Worm (Caenorhabditis elegans): ENCODE results near the gene ttr-31.

Gene ttr-31

DNA sequence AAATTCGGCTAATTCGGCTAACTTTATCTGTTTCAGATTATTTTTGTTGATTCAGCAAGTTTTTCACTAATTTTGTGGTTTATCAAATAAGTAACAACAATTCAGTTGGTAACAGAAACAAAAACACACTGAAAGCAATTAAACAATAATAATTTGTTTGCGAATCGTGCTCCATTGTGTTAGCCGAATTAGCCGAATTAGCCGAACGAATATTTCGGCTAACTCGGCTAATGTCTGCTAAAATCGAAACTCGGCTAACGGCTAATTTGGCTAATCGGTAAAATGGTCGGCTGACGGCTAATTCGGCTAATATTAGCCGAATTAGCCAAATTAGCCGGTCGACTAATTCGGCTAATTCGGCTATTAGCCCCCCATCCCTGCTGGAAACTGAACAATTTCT lies 5.2 kb downstream of the ttr-31 start:
- TF ChIP-seq alr-1 (tag; optimal IDR thresholded peaks at IDR 0.05; ENCODE audit: borderline replicate concordance) = no peak
- TF ChIP-seq ceh-63 (GFP tag; optimal IDR thresholded peaks at IDR 0.05) = no peak
- TF ChIP-seq egl-13 (tag; optimal IDR thresholded peaks at IDR 0.05) = no peak
- TF ChIP-seq skn-1 (tag; optimal IDR thresholded peaks at IDR 0.05) = no peak
- TF ChIP-seq unc-130 (tag; optimal IDR thresholded peaks at IDR 0.05) = no peak
- TF ChIP-seq ceh-88 (GFP tag; IDR thresholded peaks at IDR 0.05) = no peak
- TF ChIP-seq C16A3.4 (tag; optimal IDR thresholded peaks at IDR 0.05) = no peak
- no peak for TF ChIP-seq C34B4.2 (tag; optimal IDR thresholded peaks at IDR 0.05)
- TF ChIP-seq efl-1 (optimal IDR thresholded peaks at IDR 0.05) = no peak
- no peak for TF ChIP-seq efl-1 (GFP tag; optimal IDR thresholded peaks at IDR 0.05 in 1 of 2)
- no peak for TF ChIP-seq dpl-1 (GFP tag; optimal IDR thresholded peaks at IDR 0.05)
- no peak for TF ChIP-seq nhr-84 (tag; optimal IDR thresholded peaks at IDR 0.05)
- TF ChIP-seq ces-1 (GFP tag; optimal IDR thresholded peaks at IDR 0.05) = no peak
- TF ChIP-seq pag-3 (tag; optimal IDR thresholded peaks at IDR 0.05; ENCODE audit: borderline replicate concordance, insufficient read depth) = no peak
- no peak for TF ChIP-seq mdl-1 (tag; optimal IDR thresholded peaks at IDR 0.05)
- TF ChIP-seq fkh-8 (tag; optimal IDR thresholded peaks at IDR 0.05) = no peak

DNA sequence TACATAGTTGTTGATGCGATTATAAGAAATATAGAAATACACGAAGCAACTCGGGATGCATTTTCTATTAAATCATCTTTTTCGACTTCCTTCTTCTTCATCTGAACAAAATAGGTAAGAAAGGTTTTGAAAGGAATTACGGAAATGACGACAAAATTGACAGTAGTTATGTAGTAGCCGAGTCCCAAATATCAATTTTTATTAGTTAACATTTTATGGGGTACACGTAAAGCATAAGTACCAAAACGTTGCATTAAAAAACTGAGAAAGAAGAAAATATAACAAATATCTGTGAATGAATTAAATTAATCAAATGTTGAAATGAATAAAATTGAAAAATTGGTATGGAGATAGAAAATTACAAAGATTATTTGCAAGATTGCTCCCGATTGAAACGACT lies 7.1 kb downstream of the ttr-31 start, which contains the start of gene col-177:
Gene col-177 (minus strand): TSS at position 101 of the 400 bp plus-strand sequence.
- no peak for TF ChIP-seq pqm-1 (tag; optimal IDR thresholded peaks at IDR 0.05)
- TF ChIP-seq nhr-19 (GFP tag; conservative IDR thresholded peaks at IDR 0.05) = no peak
- TF ChIP-seq efl-1 (optimal IDR thresholded peaks at IDR 0.05) = no peak
- peak in 1 of 2 experiments; percentile 49 for TF ChIP-seq efl-1 (GFP tag; optimal IDR thresholded peaks at IDR 0.05 in 1 of 2)
- TF ChIP-seq nhr-28 (tag; optimal IDR thresholded peaks at IDR 0.05) = no peak

DNA sequence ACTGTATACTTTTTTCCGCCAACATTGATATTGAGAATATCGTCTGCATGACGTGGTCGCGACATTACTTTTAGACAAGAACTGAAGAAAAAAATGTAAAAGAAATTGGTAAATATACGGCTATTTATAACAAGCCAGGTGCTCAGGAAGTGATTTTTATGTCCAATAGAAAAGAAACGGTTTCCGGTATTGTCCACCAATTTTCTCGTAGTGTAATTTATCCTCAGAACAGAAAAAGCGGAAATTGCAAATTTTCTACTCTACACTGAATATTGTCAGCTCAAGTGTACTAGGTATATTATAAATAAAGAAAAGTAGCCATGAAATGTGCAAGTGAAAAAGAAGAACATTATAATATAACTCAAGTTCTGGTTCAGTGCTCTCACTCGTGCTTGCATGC lies 9.7 kb downstream of the ttr-31 start, which contains the start of gene F59F3.6:
Gene F59F3.6 (minus strand): TSS at position 101 of the 400 bp plus-strand sequence.
- TF ChIP-seq tbx-2 (tag; optimal IDR thresholded peaks at IDR 0.05) = peak; percentile 20
- TF ChIP-seq dpl-1 (GFP tag; optimal IDR thresholded peaks at IDR 0.05) = no peak
- TF ChIP-seq lin-14 (GFP tag; optimal IDR thresholded peaks at IDR 0.05) = peak; percentile 27
- TF ChIP-seq efl-1 (optimal IDR thresholded peaks at IDR 0.05) = no peak
- peak in 1 of 2 experiments; percentile 56 for TF ChIP-seq efl-1 (GFP tag; optimal IDR thresholded peaks at IDR 0.05 in 1 of 2)

DNA sequence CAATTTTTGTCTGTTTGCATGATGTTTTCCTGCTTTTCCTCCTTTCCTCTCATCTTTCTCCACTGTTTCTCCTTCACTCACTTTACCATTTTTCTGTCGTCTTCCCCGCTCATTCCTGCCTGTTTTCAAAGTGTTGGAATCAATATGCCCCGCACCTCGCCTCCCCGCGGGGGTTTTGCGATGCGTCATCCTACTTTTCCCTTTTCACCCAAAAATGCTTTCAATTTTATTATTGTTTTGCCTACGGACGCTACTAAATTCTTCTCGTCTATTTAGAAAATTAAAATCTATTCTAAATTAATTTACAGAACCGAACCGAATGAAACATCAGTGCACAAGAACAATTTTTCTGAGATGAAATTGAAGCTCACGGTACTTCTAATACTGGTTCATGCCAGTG lies 16.7 kb downstream of the ttr-31 start, which contains the start of gene ver-3:
Gene ver-3 (plus strand): TSS at position 301 of the 400 bp plus-strand sequence.
- TF ChIP-seq blmp-1 (tag; optimal IDR thresholded peaks at IDR 0.05) (peak; percentile 37), hlh-17 (GFP tag; optimal IDR thresholded peaks at IDR 0.05; ENCODE audit: borderline replicate concordance) (no peak)

DNA sequence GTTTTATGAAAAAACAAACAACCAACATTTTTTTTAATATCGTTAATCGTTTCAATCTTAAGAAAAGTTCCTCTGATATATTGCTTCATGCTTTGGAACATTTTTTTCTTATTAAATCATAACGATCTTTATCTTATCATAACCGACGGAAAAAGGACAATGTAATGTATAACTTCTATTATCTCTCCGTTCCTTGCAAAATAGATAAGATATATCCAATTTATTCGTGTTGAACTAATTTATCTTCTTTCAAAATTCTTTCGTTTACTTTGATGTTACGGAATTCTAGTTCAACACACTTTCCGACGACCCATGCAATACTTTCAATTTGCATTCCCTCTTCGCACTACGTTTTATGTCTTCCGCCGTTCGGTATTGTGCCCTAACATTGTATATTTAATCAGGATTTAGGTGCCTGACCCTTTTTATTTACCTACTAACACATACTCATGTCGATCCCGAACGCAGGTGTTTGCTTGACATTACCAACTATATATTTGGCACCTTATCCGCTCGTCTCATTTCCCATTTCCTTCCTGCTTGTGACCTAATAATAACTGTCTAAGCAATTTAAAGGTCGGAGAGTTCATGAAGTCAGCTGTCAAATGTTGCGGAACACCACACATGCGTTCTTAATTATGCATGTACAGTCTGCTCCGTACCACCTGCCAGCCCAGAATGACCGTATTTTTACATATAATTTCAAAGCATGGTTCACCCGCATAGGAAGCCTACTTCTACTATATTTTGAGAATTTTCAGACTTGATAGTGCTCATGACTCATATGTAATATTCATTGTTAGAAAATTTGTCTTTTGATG lies 17.3 kb downstream of the ttr-31 start:
- TF ChIP-seq nhr-47 (tag; optimal IDR thresholded peaks at IDR 0.05) (no peak), hlh-17 (GFP tag; optimal IDR thresholded peaks at IDR 0.05; ENCODE audit: borderline replicate concordance) (no peak), nhr-90 (tag; optimal IDR thresholded peaks at IDR 0.05; ENCODE audit: poor library complexity) (no peak), ceh-63 (GFP tag; optimal IDR thresholded peaks at IDR 0.05) (no peak), zip-4 (GFP tag; optimal IDR thresholded peaks at IDR 0.05) (no peak), efl-1 (optimal IDR thresholded peaks at IDR 0.05) (no peak), efl-1 (GFP tag; optimal IDR thresholded peaks at IDR 0.05 in 1 of 2) (no peak), lin-39 (tag; optimal IDR thresholded peaks at IDR 0.05) (no peak), fkh-8 (tag; optimal IDR thresholded peaks at IDR 0.05) (no peak), aha-1 (tag; optimal IDR thresholded peaks at IDR 0.05) (no peak), aly-2 (tag; optimal IDR thresholded peaks at IDR 0.05) (no peak), C34B4.2 (tag; optimal IDR thresholded peaks at IDR 0.05) (no peak), unc-130 (tag; optimal IDR thresholded peaks at IDR 0.05) (no peak), sox-4 (tag; optimal IDR thresholded peaks at IDR 0.05) (no peak)
